ENCODE assay signal across 5 fruit fly cellular contexts in the genomic region with DNA sequence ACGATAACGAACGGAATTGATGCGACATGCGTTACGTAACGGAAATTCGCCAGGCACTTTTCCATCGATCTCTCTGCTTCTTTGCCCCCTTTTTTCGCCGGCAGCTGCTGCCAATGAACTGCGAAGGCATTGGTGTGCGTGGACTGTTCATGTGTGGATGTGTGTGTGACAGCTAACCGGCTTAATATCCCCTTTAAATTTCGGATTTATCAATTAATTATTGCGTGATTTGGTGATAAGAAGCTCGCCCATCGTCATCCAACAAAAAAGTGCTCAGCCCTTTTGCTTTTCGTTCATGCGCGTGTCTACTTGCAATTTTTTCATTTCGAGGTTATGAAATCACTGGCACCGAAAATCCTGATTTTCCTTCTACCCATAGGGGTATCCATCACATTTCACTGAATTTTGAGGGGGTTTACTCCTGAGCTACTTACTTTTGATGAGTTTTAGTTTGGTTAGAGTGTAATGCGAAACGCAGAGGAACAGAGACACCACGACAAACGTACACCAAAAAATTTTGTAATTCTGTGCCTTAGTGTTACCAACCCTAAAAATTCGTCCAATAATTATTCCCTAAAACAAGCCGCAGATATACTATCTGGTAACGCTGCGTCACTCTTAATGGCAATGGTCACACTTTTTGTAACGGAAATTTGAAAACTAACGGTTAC.
TF ChIP-seq lines count a peak whose summit lies in the region.

A gene (minus strand): TSS at position 529 of the 671 bp plus-strand sequence.

- TF ChIP-seq CTCF in whole organism, embryonic (GFP tag; optimal IDR thresholded peaks at IDR 0.05; lab: Kevin White, UChicago) = peak; percentile 9

TF ChIP-seq in whole organism, adult, 20 proteins besides CTCF, POLR2A, EP300 and RAD21:
- TF ChIP-seq bab1 (GFP tag; optimal IDR thresholded peaks at IDR 0.05; lab: Kevin White, UChicago) = peak; percentile 19
- peak; percentile 22 for TF ChIP-seq tj (GFP tag; optimal IDR thresholded peaks at IDR 0.05; lab: Kevin White, UChicago)
- TF ChIP-seq ovo (GFP tag; optimal IDR thresholded peaks at IDR 0.05; lab: Kevin White, UChicago) = peak; percentile 72
- TF ChIP-seq toe (GFP tag; optimal IDR thresholded peaks at IDR 0.05; lab: Kevin White, UChicago) = peak; percentile 7
- TF ChIP-seq pad (GFP tag; optimal IDR thresholded peaks at IDR 0.05; lab: Kevin White, UChicago) = no peak
- peak; percentile 3 for TF ChIP-seq Crg-1 (GFP tag; optimal IDR thresholded peaks at IDR 0.05; lab: Kevin White, UChicago)
- no peak for TF ChIP-seq Clk (GFP tag; optimal IDR thresholded peaks at IDR 0.05; lab: Kevin White, UChicago)
- TF ChIP-seq Hr96 (GFP tag; optimal IDR thresholded peaks at IDR 0.05; lab: Kevin White, UChicago) = no peak
- TF ChIP-seq cic (GFP tag; optimal IDR thresholded peaks at IDR 0.05; lab: Kevin White, UChicago) = peak; percentile 31
- peak; percentile 35 for TF ChIP-seq CG14711 (tag; optimal IDR thresholded peaks at IDR 0.05; lab: Kevin White, UChicago)
- peak; percentile 80 for TF ChIP-seq Mnt (GFP tag; optimal IDR thresholded peaks at IDR 0.05; lab: Kevin White, UChicago)

TF ChIP-seq in whole organism, embryonic, 481 proteins besides CTCF, POLR2A, EP300 and RAD21 (continues in another document):
- peak; percentile 16 for TF ChIP-seq CG17186 (GFP tag; optimal IDR thresholded peaks at IDR 0.05; lab: Kevin White, UChicago)
- TF ChIP-seq CG1603 (tag; optimal IDR thresholded peaks at IDR 0.05; lab: Kevin White, UChicago) = peak; percentile 84
- peak; percentile 37 for TF ChIP-seq gro (GFP tag; optimal IDR thresholded peaks at IDR 0.05; lab: Kevin White, UChicago)
- TF ChIP-seq hbn (GFP tag; IDR thresholded peaks at IDR 0.05; lab: Robert Waterston, UW; ENCODE audit: partially characterized antibody) = no peak
- TF ChIP-seq Rx (GFP tag; IDR thresholded peaks at IDR 0.05; lab: Robert Waterston, UW) = no peak
- no peak for TF ChIP-seq C15 (GFP tag; IDR thresholded peaks at IDR 0.05; lab: Robert Waterston, UW)
- TF ChIP-seq insv (GFP tag; optimal IDR thresholded peaks at IDR 0.05; lab: Kevin White, UChicago) = peak in 1 of 2 experiments; percentile 41
- TF ChIP-seq CG6765 (GFP tag; optimal IDR thresholded peaks at IDR 0.05; lab: Kevin White, UChicago) = no peak
- peak; percentile 6 for TF ChIP-seq CG10147 (GFP tag; optimal IDR thresholded peaks at IDR 0.05; lab: Kevin White, UChicago)
- TF ChIP-seq tap (tag; optimal IDR thresholded peaks at IDR 0.05; lab: Kevin White, UChicago) = no peak
- TF ChIP-seq wdn (GFP tag; IDR thresholded peaks at IDR 0.05; lab: Robert Waterston, UW) = no peak
- no peak for TF ChIP-seq CG3726 (GFP tag; IDR thresholded peaks at IDR 0.05; lab: Robert Waterston, UW)
- no peak for TF ChIP-seq Atf-2 (GFP tag; optimal IDR thresholded peaks at IDR 0.05; lab: Kevin White, UChicago)
- no peak for TF ChIP-seq psq (GFP tag; optimal IDR thresholded peaks at IDR 0.05; lab: Kevin White, UChicago)
- no peak for TF ChIP-seq sd (tag; optimal IDR thresholded peaks at IDR 0.05; lab: Kevin White, UChicago)
- no peak for TF ChIP-seq zfh1 (GFP tag; IDR thresholded peaks at IDR 0.05; lab: Robert Waterston, UW)
- TF ChIP-seq CG14860 (GFP tag; IDR thresholded peaks at IDR 0.05; lab: Robert Waterston, UW; ENCODE audit: partially characterized antibody) = no peak
- TF ChIP-seq CG2712 (tag; optimal IDR thresholded peaks at IDR 0.05; lab: Kevin White, UChicago) = peak; percentile 48

TF ChIP-seq in whole organism, prepupa, 60 proteins besides CTCF, POLR2A, EP300 and RAD21 (continues in another document):
- TF ChIP-seq lz (GFP tag; optimal IDR thresholded peaks at IDR 0.05; lab: Kevin White, UChicago) (peak; percentile 13), CG8319 (GFP tag; optimal IDR thresholded peaks at IDR 0.05; lab: Kevin White, UChicago) (no peak), CG8119 (GFP tag; IDR thresholded peaks at IDR 0.05; lab: Robert Waterston, UW) (no peak), OdsH (GFP tag; optimal IDR thresholded peaks at IDR 0.05; lab: Kevin White, UChicago) (no peak), esn (GFP tag; optimal IDR thresholded peaks at IDR 0.05; lab: Kevin White, UChicago) (peak; percentile 39), spab (GFP tag; optimal IDR thresholded peaks at IDR 0.05; lab: Kevin White, UChicago) (no peak), net (GFP tag; optimal IDR thresholded peaks at IDR 0.05; lab: Kevin White, UChicago) (no peak), topi (GFP tag; optimal IDR thresholded peaks at IDR 0.05; lab: Kevin White, UChicago) (no peak), CG7368 (GFP tag; optimal IDR thresholded peaks at IDR 0.05; lab: Kevin White, UChicago) (no peak), CG11762 (GFP tag; optimal IDR thresholded peaks at IDR 0.05; lab: Kevin White, UChicago; ENCODE audit: insufficient read depth) (no peak), CG1621 (tag; optimal IDR thresholded peaks at IDR 0.05; lab: Kevin White, UChicago) (no peak), cyc (GFP tag; optimal IDR thresholded peaks at IDR 0.05; lab: Kevin White, UChicago) (no peak), dac (GFP tag; optimal IDR thresholded peaks at IDR 0.05; lab: Kevin White, UChicago) (no peak), CG3919 (GFP tag; optimal IDR thresholded peaks at IDR 0.05; lab: Kevin White, UChicago) (no peak), CG6808 (GFP tag; optimal IDR thresholded peaks at IDR 0.05; lab: Kevin White, UChicago) (no peak), CG34406 (GFP tag; optimal IDR thresholded peaks at IDR 0.05; lab: Kevin White, UChicago) (no peak), CG3032 (tag; optimal IDR thresholded peaks at IDR 0.05; lab: Kevin White, UChicago) (no peak), CG6276 (GFP tag; optimal IDR thresholded peaks at IDR 0.05; lab: Kevin White, UChicago) (no peak), Sox14 (GFP tag; optimal IDR thresholded peaks at IDR 0.05; lab: Kevin White, UChicago) (peak; percentile 11), Eip75B (GFP tag; optimal IDR thresholded peaks at IDR 0.05; lab: Kevin White, UChicago) (no peak)

TF ChIP-seq in whole organism, pupa, 21 proteins besides CTCF, POLR2A, EP300 and RAD21:
- TF ChIP-seq fd96Ca (GFP tag; IDR thresholded peaks at IDR 0.05; lab: Robert Waterston, UW) (no peak), Ets98B (GFP tag; IDR thresholded peaks at IDR 0.05; lab: Robert Waterston, UW) (0 out of 2 replicates have a peak, but pooled peaks have one; percentile 11), CG10348 (GFP tag; IDR thresholded peaks at IDR 0.05; lab: Robert Waterston, UW) (no peak), Pif1B (GFP tag; optimal IDR thresholded peaks at IDR 0.05; lab: Kevin White, UChicago) (no peak), CG34367 (tag; optimal IDR thresholded peaks at IDR 0.05; lab: Kevin White, UChicago) (no peak), CG32121 (GFP tag; IDR thresholded peaks at IDR 0.05; lab: Robert Waterston, UW) (no peak), CG14655 (GFP tag; optimal IDR thresholded peaks at IDR 0.05; lab: Kevin White, UChicago) (no peak), CG15710 (tag; optimal IDR thresholded peaks at IDR 0.05; lab: Kevin White, UChicago) (no peak), Pif1A (GFP tag; optimal IDR thresholded peaks at IDR 0.05; lab: Kevin White, UChicago) (no peak), EcR (GFP tag; optimal IDR thresholded peaks at IDR 0.05; lab: Kevin White, UChicago) (peak; percentile 95), rn (GFP tag; IDR thresholded peaks at IDR 0.05; lab: Robert Waterston, UW) (no peak), Snoo (tag; optimal IDR thresholded peaks at IDR 0.05; lab: Kevin White, UChicago) (no peak)

TF ChIP-seq in whole organism, wandering third instar larva, 38 proteins besides CTCF, POLR2A, EP300 and RAD21 (continues in another document):
- TF ChIP-seq sv (GFP tag; optimal IDR thresholded peaks at IDR 0.05; lab: Kevin White, UChicago) (no peak), CG9705 (GFP tag; optimal IDR thresholded peaks at IDR 0.05; lab: Kevin White, UChicago) (no peak), pan (optimal IDR thresholded peaks at IDR 0.05; lab: Kevin White, UChicago) (no peak), Rel (GFP tag; optimal IDR thresholded peaks at IDR 0.05; lab: Kevin White, UChicago) (no peak), Rel (tag; optimal IDR thresholded peaks at IDR 0.05; lab: Kevin White, UChicago) (peak; percentile 52), CG32264 (GFP tag; optimal IDR thresholded peaks at IDR 0.05; lab: Kevin White, UChicago) (no peak), Dif (GFP tag; optimal IDR thresholded peaks at IDR 0.05; lab: Kevin White, UChicago; ENCODE audit: partially characterized antibody) (no peak), tai (GFP tag; optimal IDR thresholded peaks at IDR 0.05; lab: Kevin White, UChicago) (no peak), Vsx2 (GFP tag; optimal IDR thresholded peaks at IDR 0.05; lab: Kevin White, UChicago; ENCODE audit: partially characterized antibody) (peak; percentile 26), Jra (GFP tag; optimal IDR thresholded peaks at IDR 0.05; lab: Kevin White, UChicago) (peak; percentile 25), rgr (GFP tag; optimal IDR thresholded peaks at IDR 0.05; lab: Kevin White, UChicago) (peak; percentile 8), ey (GFP tag; optimal IDR thresholded peaks at IDR 0.05; lab: Kevin White, UChicago) (no peak), psq (GFP tag; optimal IDR thresholded peaks at IDR 0.05; lab: Kevin White, UChicago) (peak; percentile 78), Hr78 (GFP tag; optimal IDR thresholded peaks at IDR 0.05; lab: Kevin White, UChicago) (no peak), OdsH (GFP tag; optimal IDR thresholded peaks at IDR 0.05; lab: Kevin White, UChicago) (no peak), dsf (GFP tag; optimal IDR thresholded peaks at IDR 0.05; lab: Kevin White, UChicago; ENCODE audit: borderline replicate concordance) (no peak), usp (GFP tag; optimal IDR thresholded peaks at IDR 0.05; lab: Kevin White, UChicago) (no peak), Myc (optimal IDR thresholded peaks at IDR 0.05; lab: Kevin White, UChicago) (peak; percentile 3), br (GFP tag; optimal IDR thresholded peaks at IDR 0.05; lab: Kevin White, UChicago) (peak; percentile 13), fru (GFP tag; optimal IDR thresholded peaks at IDR 0.05; lab: Kevin White, UChicago) (peak; percentile 18), HLH106 (tag; optimal IDR thresholded peaks at IDR 0.05; lab: Kevin White, UChicago) (no peak), woc (GFP tag; optimal IDR thresholded peaks at IDR 0.05; lab: Kevin White, UChicago) (no peak), dmrt93B (GFP tag; optimal IDR thresholded peaks at IDR 0.05; lab: Kevin White, UChicago) (no peak), brk (GFP tag; optimal IDR thresholded peaks at IDR 0.05; lab: Kevin White, UChicago) (no peak), Abd-B (GFP tag; optimal IDR thresholded peaks at IDR 0.05; lab: Kevin White, UChicago) (no peak), Hr83 (GFP tag; optimal IDR thresholded peaks at IDR 0.05; lab: Kevin White, UChicago; ENCODE audit: poor library complexity, severe bottlenecking) (no peak), Dfd (GFP tag; optimal IDR thresholded peaks at IDR 0.05; lab: Kevin White, UChicago) (no peak), jim (GFP tag; optimal IDR thresholded peaks at IDR 0.05; lab: Kevin White, UChicago) (no peak), Hnf4 (GFP tag; optimal IDR thresholded peaks at IDR 0.05; lab: Kevin White, UChicago) (no peak), GATAd (GFP tag; optimal IDR thresholded peaks at IDR 0.05; lab: Kevin White, UChicago) (no peak)
